Worm (Caenorhabditis elegans): Measurements from ENCODE around the gene hsp-12.3.

hsp-12.3 gene

ce11 chrIV:9485040-9485439 is 39.7 kb upstream of the hsp-12.3 start, which contains the start of gene gadr-2:
Gene gadr-2 (minus strand): TSS chrIV:9485140.
- TF ChIP-seq fos-1 (tag; optimal IDR thresholded peaks at IDR 0.05) (no peak), sma-3 (GFP tag; optimal IDR thresholded peaks at IDR 0.05) (no peak), sma-9 (GFP tag; optimal IDR thresholded peaks at IDR 0.05) (no peak), sma-9 (tag; optimal IDR thresholded peaks at IDR 0.05) (no peak), Y55F3AM.14 (GFP tag; optimal IDR thresholded peaks at IDR 0.05) (no peak), mbf-1 (tag; optimal IDR thresholded peaks at IDR 0.05) (no peak), nhr-237 (tag; optimal IDR thresholded peaks at IDR 0.05) (no peak), ZK546.5 (tag; optimal IDR thresholded peaks at IDR 0.05) (no peak), F13H6.1 (tag; optimal IDR thresholded peaks at IDR 0.05) (no peak), elt-1 (tag; optimal IDR thresholded peaks at IDR 0.05) (no peak), zag-1 (tag; optimal IDR thresholded peaks at IDR 0.05) (no peak), lin-39 (tag; optimal IDR thresholded peaks at IDR 0.05) (no peak)

- no peak for TF ChIP-seq nhr-11 (tag; optimal IDR thresholded peaks at IDR 0.05)
- TF ChIP-seq ztf-1 (GFP tag; conservative IDR thresholded peaks at IDR 0.05) = no peak
- no peak for TF ChIP-seq lsy-2 (tag; optimal IDR thresholded peaks at IDR 0.05)
- no peak for TF ChIP-seq mab-5 (tag; optimal IDR thresholded peaks at IDR 0.05)
- TF ChIP-seq snpc-4 (tag; optimal IDR thresholded peaks at IDR 0.05) = no peak
- TF ChIP-seq nhr-23 (tag; optimal IDR thresholded peaks at IDR 0.05) = no peak
- no peak for TF ChIP-seq gmeb-1 (tag; optimal IDR thresholded peaks at IDR 0.05)
- no peak for TF ChIP-seq crh-2 (tag; optimal IDR thresholded peaks at IDR 0.05)
- TF ChIP-seq fos-1 (tag; optimal IDR thresholded peaks at IDR 0.05) = no peak
- TF ChIP-seq elt-3 (tag; optimal IDR thresholded peaks at IDR 0.05) = no peak
- TF ChIP-seq aly-2 (tag; optimal IDR thresholded peaks at IDR 0.05) = no peak
These were observed 35.6 kb upstream of the hsp-12.3 start, which contains the start of gene cng-3 for ce11 chrIV:9480936-9481335. Gene cng-3 (minus strand): TSS chrIV:9481037.

ce11 chrIV:9477135-9477928 is 32.0 kb upstream of the hsp-12.3 start, which contains the start of gene wrt-3:
Gene wrt-3 (minus strand): TSS chrIV:9477456.
- TF ChIP-seq egl-27 (tag; optimal IDR thresholded peaks at IDR 0.05) (no peak), ztf-11 (tag; optimal IDR thresholded peaks at IDR 0.05) (no peak), sem-4 (tag; optimal IDR thresholded peaks at IDR 0.05) (no peak), alr-1 (tag; optimal IDR thresholded peaks at IDR 0.05) (no peak), crh-2 (tag; optimal IDR thresholded peaks at IDR 0.05) (peak; percentile 3), fos-1 (tag; optimal IDR thresholded peaks at IDR 0.05) (peak; percentile 58), nhr-21 (tag; optimal IDR thresholded peaks at IDR 0.05) (peak; percentile 65), unc-55 (GFP tag; optimal IDR thresholded peaks at IDR 0.05) (no peak), lin-39 (tag; optimal IDR thresholded peaks at IDR 0.05) (no peak), blmp-1 (tag; optimal IDR thresholded peaks at IDR 0.05; ENCODE audit: insufficient read depth) (peak; percentile 44), ama-1 (optimal IDR thresholded peaks at IDR 0.05) (no peak), aly-2 (tag; optimal IDR thresholded peaks at IDR 0.05) (no peak), unc-39 (tag; optimal IDR thresholded peaks at IDR 0.05) (no peak), nhr-237 (tag; optimal IDR thresholded peaks at IDR 0.05) (no peak), nhr-6 (tag; optimal IDR thresholded peaks at IDR 0.05) (no peak), nhr-25 (tag; optimal IDR thresholded peaks at IDR 0.05) (peak; percentile 41), ztf-4 (tag; optimal IDR thresholded peaks at IDR 0.05) (no peak), lin-11 (tag; optimal IDR thresholded peaks at IDR 0.05) (no peak), nhr-77 (tag; optimal IDR thresholded peaks at IDR 0.05) (no peak), elt-1 (tag; optimal IDR thresholded peaks at IDR 0.05) (no peak), dmd-4 (tag; optimal IDR thresholded peaks at IDR 0.05) (no peak), sma-9 (GFP tag; optimal IDR thresholded peaks at IDR 0.05) (peak; percentile 86), sma-9 (tag; optimal IDR thresholded peaks at IDR 0.05) (no peak), peb-1 (tag; optimal IDR thresholded peaks at IDR 0.05) (no peak), nhr-10 (tag; optimal IDR thresholded peaks at IDR 0.05) (no peak), C34F6.9 (tag; optimal IDR thresholded peaks at IDR 0.05) (peak; percentile 37), nhr-129 (tag; optimal IDR thresholded peaks at IDR 0.05) (peak; percentile 51), F13H6.1 (tag; optimal IDR thresholded peaks at IDR 0.05) (no peak), elt-3 (tag; optimal IDR thresholded peaks at IDR 0.05) (no peak), nhr-12 (tag; optimal IDR thresholded peaks at IDR 0.05) (no peak), ceh-16 (tag; optimal IDR thresholded peaks at IDR 0.05) (peak; percentile 22), R02D3.7 (tag; optimal IDR thresholded peaks at IDR 0.05) (no peak), unc-62 (GFP tag; optimal IDR thresholded peaks at IDR 0.05) (no peak), skn-1 (tag; optimal IDR thresholded peaks at IDR 0.05) (no peak), mdl-1 (tag; optimal IDR thresholded peaks at IDR 0.05) (no peak), sma-3 (GFP tag; optimal IDR thresholded peaks at IDR 0.05) (peak; percentile 44), ZK546.5 (tag; optimal IDR thresholded peaks at IDR 0.05) (no peak), nhr-11 (tag; optimal IDR thresholded peaks at IDR 0.05) (peak; percentile 15), Y55F3AM.14 (GFP tag; optimal IDR thresholded peaks at IDR 0.05) (peak; percentile 78), ztf-1 (GFP tag; conservative IDR thresholded peaks at IDR 0.05) (no peak), lsy-2 (tag; optimal IDR thresholded peaks at IDR 0.05) (no peak), mbf-1 (tag; optimal IDR thresholded peaks at IDR 0.05) (no peak), snpc-4 (tag; optimal IDR thresholded peaks at IDR 0.05) (no peak), gmeb-1 (tag; optimal IDR thresholded peaks at IDR 0.05) (no peak), zag-1 (tag; optimal IDR thresholded peaks at IDR 0.05) (no peak)
